Worm (Caenorhabditis elegans) whole organism, early embryonic: ENCODE results near the gene C53C11.2.

Experiments used
- ama-1 ChIP-seq: fragments of 150-350 bp; optimal IDR thresholded peaks from 2 replicates; lab custom pipeline; 2014
- ceh-13 ChIP-seq: fragments of 200-800 bp; sonication (Bioruptor generic); optimal IDR thresholded peaks from 2 replicates; lab custom pipeline; 2018; ENCODE audit warnings: mild to moderate bottlenecking, missing genetic modification characterization, missing compliant biosample characterization
- hmbx-1 ChIP-seq: sonication (generic microtip); optimal IDR thresholded peaks from 2 replicates; lab custom pipeline; 2016; ENCODE audit warnings: mild to moderate bottlenecking, missing genetic modification characterization, missing compliant biosample characterization

- no peak for TF ChIP-seq ceh-13 (GFP tag; lab: Kevin White, UChicago)
- no peak for TF ChIP-seq hmbx-1
- TF ChIP-seq ama-1 (lab: Kevin White, UChicago) = no peak
These were observed 26.1 kb downstream of the C53C11.2 start, which contains the start of gene F10D7.11 for ce11 chrX:17362529-17362928.
